Worm (Caenorhabditis elegans): ENCODE data around the gene gcy-23.

DNA sequence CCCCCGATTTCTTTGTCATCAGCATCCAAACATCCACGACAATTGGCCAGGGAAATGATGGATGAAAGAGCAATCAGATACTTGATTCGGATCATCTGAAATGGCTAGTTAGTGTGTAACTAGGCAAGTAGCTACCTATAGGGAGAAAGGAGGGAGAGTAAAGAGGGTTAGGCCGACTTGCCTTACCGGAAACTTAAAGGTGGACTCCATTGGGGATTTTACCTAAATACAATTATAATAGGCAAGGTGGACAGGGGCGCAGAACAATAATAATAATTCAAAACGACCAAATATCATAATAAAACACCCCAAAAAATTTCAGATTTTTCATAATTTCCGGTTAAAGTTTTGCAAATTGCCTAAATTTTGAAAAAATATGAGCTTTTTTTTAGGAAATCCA is 21.6 kb downstream of the gcy-23 start, which contains the start of gene clec-173:
- TF ChIP-seq ttx-3 (tag; optimal IDR thresholded peaks at IDR 0.05): no peak
- TF ChIP-seq nhr-232 (tag; optimal IDR thresholded peaks at IDR 0.05): no peak
- TF ChIP-seq ceh-19 (GFP tag; optimal IDR thresholded peaks at IDR 0.05): no peak
- no peak for TF ChIP-seq ets-4 (tag; optimal IDR thresholded peaks at IDR 0.05)
